Fruit fly (Drosophila melanogaster) Kc167 (cell line): ENCODE data around the gene rst.

Experiments used
- Myc ChIP-seq: fragments of >200 bp; optimal IDR thresholded peaks from 2 replicates; lab custom pipeline; 2017; ENCODE audit warnings: missing external identifiers
- Sin3A ChIP-seq: fragments of >200 bp; optimal IDR thresholded peaks from 2 replicates; lab custom pipeline; 2018; ENCODE audit warnings: missing external identifiers
- h ChIP-seq: fragments of >200 bp; optimal IDR thresholded peaks from 3 replicates; lab custom pipeline; 2018; ENCODE audit warnings: missing external identifiers
- insv ChIP-seq: fragments of >200 bp; optimal IDR thresholded peaks from 3 replicates; lab custom pipeline; 2018; ENCODE audit warnings: missing external identifiers
- psq ChIP-seq: fragments of >200 bp; optimal IDR thresholded peaks from 2 replicates; lab custom pipeline; 2017; ENCODE audit warnings: missing external identifiers
- ttk ChIP-seq: sonication (Bioruptor generic); optimal IDR thresholded peaks from 2 replicates; lab custom pipeline; 2017; ENCODE audit warnings: missing external identifiers

DNA sequence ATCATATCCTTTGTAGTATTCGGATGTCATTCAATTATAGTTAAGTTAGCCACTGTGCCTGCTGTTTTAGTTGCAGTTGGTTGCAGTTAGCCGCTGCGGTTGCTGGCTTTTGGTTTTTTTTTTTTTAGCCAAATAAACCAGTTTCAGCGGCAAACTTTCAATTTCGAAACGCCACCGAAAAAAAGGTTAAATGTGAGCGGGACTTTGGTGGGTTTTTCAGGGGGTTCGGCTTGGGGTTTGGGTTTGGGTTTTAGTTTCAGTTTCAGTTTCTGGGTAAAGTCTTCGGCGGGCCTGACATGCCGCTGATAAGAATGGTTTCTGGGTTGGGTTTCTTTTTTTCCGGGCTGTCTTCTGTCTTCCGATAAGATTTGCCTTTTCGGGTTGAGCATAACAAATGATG is 17.3 kb upstream of the rst start:
- no peak for TF ChIP-seq psq (lab: Kevin White, UChicago)
- no peak for TF ChIP-seq Sin3A (lab: Kevin White, UChicago)
- no peak for TF ChIP-seq ttk (lab: Kevin White, UChicago)
- no peak for TF ChIP-seq insv (lab: Kevin White, UChicago)
- no peak for TF ChIP-seq h (lab: Kevin White, UChicago)
- TF ChIP-seq Myc (lab: Kevin White, UChicago), result no peak
